Fruit fly (Drosophila melanogaster) whole organism, embryonic: Measurements from ENCODE around the gene CG5388.
A peak's percentile ranks its signal among the peaks of the same experiment; 100 is the strongest.

ENCODE experiments used
- Atf6 ChIP-seq: fragments of 200-800 bp; sonication (Bioruptor generic); IDR thresholded peaks from 2 replicates; pipeline ENCODE4 v1.3.6; 2022; ENCODE audit warnings: missing biosample characterization, missing genetic modification characterization
- Blimp-1 ChIP-seq: fragments of 200-800 bp; sonication (Bioruptor generic); optimal IDR thresholded peaks from 3 replicates; lab custom pipeline; 2018; ENCODE audit warnings: missing biosample characterization, missing genetic modification characterization, mild to moderate bottlenecking, moderate library complexity, missing genetic modification reagents
- CG10543 ChIP-seq: fragments of 200-800 bp; sonication (Bioruptor generic); optimal IDR thresholded peaks from 3 replicates; lab custom pipeline; 2017; ENCODE audit warnings: missing biosample characterization, mild to moderate bottlenecking, missing genetic modification characterization, moderate library complexity
- CG11247 ChIP-seq: fragments of 200-800 bp; sonication (Bioruptor generic); IDR thresholded peaks from 2 replicates; pipeline ENCODE4 v1.3.6; 2022; ENCODE audit warnings: missing biosample characterization, missing genetic modification characterization
- CG11696 ChIP-seq: fragments of 200-800 bp; sonication (Bioruptor generic); IDR thresholded peaks from 2 replicates; pipeline ENCODE4 v1.3.6; 2022; ENCODE audit warnings: missing biosample characterization, missing genetic modification characterization
- CG12155 ChIP-seq: fragments of 200-800 bp; sonication (Bioruptor generic); optimal IDR thresholded peaks from 3 replicates; lab custom pipeline; 2016; ENCODE audit warnings: missing biosample characterization, missing genetic modification characterization
- CG1233 ChIP-seq: fragments of 200-800 bp; sonication (Bioruptor generic); optimal IDR thresholded peaks from 4 replicates; lab custom pipeline; 2018; ENCODE audit warnings: missing biosample characterization, mild to moderate bottlenecking, missing genetic modification characterization
- CG13296 ChIP-seq: fragments of 200-800 bp; sonication (Bioruptor generic); optimal IDR thresholded peaks from 3 replicates; lab custom pipeline; 2018; ENCODE audit warnings: missing biosample characterization, mild to moderate bottlenecking, missing genetic modification characterization
- CG15011 ChIP-seq: fragments of 200-800 bp; sonication (Bioruptor generic); optimal IDR thresholded peaks from 3 replicates; lab custom pipeline; 2018; ENCODE audit warnings: missing biosample characterization, mild to moderate bottlenecking, missing genetic modification characterization
- CG15514 ChIP-seq: fragments of 200-800 bp; sonication (Bioruptor generic); optimal IDR thresholded peaks from 3 replicates; lab custom pipeline; 2017; ENCODE audit warnings: missing biosample characterization, missing genetic modification characterization, mild to moderate bottlenecking, moderate library complexity, missing genetic modification reagents
- CG16815 ChIP-seq: fragments of 200-800 bp; sonication (Bioruptor generic); optimal IDR thresholded peaks from 3 replicates; lab custom pipeline; 2017; ENCODE audit warnings: missing biosample characterization, mild to moderate bottlenecking, missing genetic modification characterization
- CG2678 ChIP-seq: fragments of 200-800 bp; sonication (Bioruptor generic); optimal IDR thresholded peaks from 3 replicates; lab custom pipeline; 2019; ENCODE audit warnings: missing biosample characterization, mild to moderate bottlenecking, missing genetic modification characterization, moderate library complexity
- CG31441 ChIP-seq: fragments of 200-800 bp; sonication (Bioruptor generic); IDR thresholded peaks from 2 replicates; pipeline ENCODE4 v1.3.6; 2022; ENCODE audit warnings: missing biosample characterization, missing genetic modification characterization
- CG4360 ChIP-seq: fragments of 200-800 bp; sonication (Bioruptor generic); IDR thresholded peaks from 2 replicates; pipeline ENCODE4 v1.3.6; 2022; ENCODE audit warnings: missing biosample characterization, missing genetic modification characterization
- CG4730 ChIP-seq: fragments of 200-800 bp; sonication (Bioruptor generic); IDR thresholded peaks from 2 replicates; pipeline ENCODE4 v1.3.6; 2022; ENCODE audit warnings: missing biosample characterization, missing genetic modification characterization
- CG7839 ChIP-seq: fragments of 200-800 bp; sonication (Bioruptor generic); optimal IDR thresholded peaks from 3 replicates; lab custom pipeline; 2018; ENCODE audit warnings: missing biosample characterization, mild to moderate bottlenecking, missing genetic modification characterization, moderate library complexity
- CG7987 ChIP-seq: fragments of 200-800 bp; sonication (Bioruptor generic); optimal IDR thresholded peaks from 2 replicates; lab custom pipeline; 2018; ENCODE audit warnings: missing biosample characterization, mild to moderate bottlenecking, missing genetic modification characterization, moderate library complexity
- CG8089 ChIP-seq: fragments of 200-800 bp; sonication (Bioruptor generic); optimal IDR thresholded peaks from 3 replicates; lab custom pipeline; 2016; ENCODE audit warnings: missing biosample characterization, missing genetic modification characterization
- CG8765 ChIP-seq: fragments of 200-800 bp; sonication (Bioruptor generic); IDR thresholded peaks from 2 replicates; pipeline ENCODE4 v1.3.6; 2022; ENCODE audit warnings: missing biosample characterization, missing genetic modification characterization
- CG9437 ChIP-seq: fragments of 200-800 bp; sonication (Bioruptor generic); optimal IDR thresholded peaks from 2 replicates; lab custom pipeline; 2018; ENCODE audit warnings: missing biosample characterization, mild to moderate bottlenecking, missing genetic modification characterization
- CoRest ChIP-seq: fragments of 200-800 bp; sonication (Bioruptor generic); optimal IDR thresholded peaks from 3 replicates; lab custom pipeline; 2018; ENCODE audit warnings: missing biosample characterization, mild to moderate bottlenecking, missing genetic modification characterization, moderate library complexity
- Dek ChIP-seq: fragments of 200-800 bp; sonication (Bioruptor generic); optimal IDR thresholded peaks from 3 replicates; lab custom pipeline; 2019; ENCODE audit warnings: missing biosample characterization, mild to moderate bottlenecking, missing genetic modification characterization, moderate library complexity
- Eip74EF ChIP-seq, 2 experiments: fragments of 200-800 bp in 1 of 2; fragments of >200 bp in 1 of 2; sonication (Bioruptor generic) in 1 of 2; optimal IDR thresholded peaks; 2 replicates each; lab custom pipeline; 2017 to 2019; ENCODE audit warnings: missing biosample characterization in 2 of 2, missing genetic modification characterization in 2 of 2, mild to moderate bottlenecking in 1 of 2, moderate library complexity in 1 of 2
- Ets97D ChIP-seq: fragments of 200-800 bp; sonication (Bioruptor generic); optimal IDR thresholded peaks from 3 replicates; lab custom pipeline; 2016; ENCODE audit warnings: missing biosample characterization, missing genetic modification characterization
- Fer1 ChIP-seq: fragments of 200-800 bp; sonication (Bioruptor generic); optimal IDR thresholded peaks from 2 replicates; lab custom pipeline; 2017; ENCODE audit warnings: missing biosample characterization, mild to moderate bottlenecking, missing genetic modification characterization
- HLH3B ChIP-seq: fragments of 200-800 bp; sonication (Bioruptor generic); IDR thresholded peaks from 2 replicates; pipeline ENCODE4 v1.3.6; 2022; ENCODE audit warnings: missing biosample characterization, missing genetic modification characterization
- HLH4C ChIP-seq: fragments of 200-800 bp; sonication (Bioruptor generic); IDR thresholded peaks from 3 replicates; pipeline ENCODE4 v1.3.6; 2022; ENCODE audit warnings: missing biosample characterization, missing genetic modification characterization; ENCODE audit not compliant: partially characterized antibody
- HLHmδ ChIP-seq: fragments of 200-800 bp; sonication (Bioruptor generic); optimal IDR thresholded peaks from 2 replicates; lab custom pipeline; 2018; ENCODE audit warnings: missing biosample characterization, mild to moderate bottlenecking, missing genetic modification characterization, moderate library complexity
- Hmr ChIP-seq: fragments of 200-800 bp; sonication (Bioruptor generic); optimal IDR thresholded peaks from 3 replicates; lab custom pipeline; 2017; ENCODE audit warnings: mild to moderate bottlenecking, missing biosample characterization, missing genetic modification reagents, missing genetic modification characterization
- Hr78 ChIP-seq, 2 experiments: fragments of 200-800 bp in 1 of 2; fragments of >200 bp in 1 of 2; sonication (Bioruptor generic) in 1 of 2; optimal IDR thresholded peaks; 2 replicates each; lab custom pipeline; 2017 to 2019; ENCODE audit warnings: missing biosample characterization in 2 of 2, missing genetic modification characterization in 2 of 2, mild to moderate bottlenecking in 1 of 2, moderate library complexity in 1 of 2
- Mrtf ChIP-seq: fragments of 200-800 bp; sonication (Bioruptor generic); IDR thresholded peaks from 3 replicates; pipeline ENCODE4 v1.3.6; 2022; ENCODE audit warnings: missing biosample characterization, missing genetic modification characterization
- NC2β ChIP-seq: fragments of 200-800 bp; sonication (Bioruptor generic); optimal IDR thresholded peaks from 2 replicates; lab custom pipeline; 2016; ENCODE audit warnings: missing biosample characterization, missing genetic modification characterization
- Oli ChIP-seq: fragments of 200-800 bp; sonication (Bioruptor generic); optimal IDR thresholded peaks from 2 replicates; lab custom pipeline; 2018; ENCODE audit warnings: missing biosample characterization, mild to moderate bottlenecking, missing genetic modification characterization, moderate library complexity
- Trl ChIP-seq, 3 experiments: fragments of >200 bp in 2 of 3; fragments of 200-800 bp in 1 of 3; sonication (Bioruptor generic) in 1 of 3; optimal IDR thresholded peaks; 2 replicates in 1 of 3; 3 replicates in 2 of 3; lab custom pipeline; 2016 to 2017; ENCODE audit warnings: missing biosample characterization in 1 of 3, missing genetic modification characterization in 1 of 3
- ac ChIP-seq: fragments of 200-800 bp; sonication (Bioruptor generic); optimal IDR thresholded peaks from 3 replicates; lab custom pipeline; 2017; ENCODE audit warnings: missing biosample characterization, mild to moderate bottlenecking, missing genetic modification characterization
- amos ChIP-seq: fragments of 200-800 bp; sonication (Bioruptor generic); IDR thresholded peaks from 2 replicates; pipeline ENCODE4 v1.3.6; 2022; ENCODE audit warnings: missing biosample characterization, missing genetic modification characterization; ENCODE audit not compliant: partially characterized antibody
- ewg ChIP-seq: fragments of 200-800 bp; sonication (Bioruptor generic); optimal IDR thresholded peaks from 3 replicates; lab custom pipeline; 2017; ENCODE audit warnings: mild to moderate bottlenecking, missing biosample characterization, missing genetic modification reagents, missing genetic modification characterization
- hbn ChIP-seq: fragments of 200-800 bp; sonication (Bioruptor generic); IDR thresholded peaks from 2 replicates; pipeline ENCODE4 v1.3.6; 2022; ENCODE audit warnings: missing biosample characterization, missing genetic modification characterization; ENCODE audit not compliant: partially characterized antibody
- lab ChIP-seq: fragments of 200-800 bp; sonication (Bioruptor generic); optimal IDR thresholded peaks from 3 replicates; lab custom pipeline; 2017; ENCODE audit warnings: missing biosample characterization, missing genetic modification characterization, mild to moderate bottlenecking, moderate library complexity, missing genetic modification reagents
- mld ChIP-seq: fragments of 200-800 bp; sonication (Bioruptor generic); IDR thresholded peaks from 3 replicates; pipeline ENCODE4 v1.3.6; 2022; ENCODE audit warnings: missing biosample characterization, missing genetic modification characterization; ENCODE audit not compliant: partially characterized antibody
- nmo ChIP-seq: fragments of 200-800 bp; sonication (Bioruptor generic); optimal IDR thresholded peaks from 2 replicates; lab custom pipeline; 2018; ENCODE audit warnings: missing biosample characterization, mild to moderate bottlenecking, missing genetic modification characterization, moderate library complexity
- peb ChIP-seq: fragments of 200-800 bp; sonication (Bioruptor generic); IDR thresholded peaks from 2 replicates; pipeline ENCODE4 v1.3.6; 2022; ENCODE audit warnings: missing biosample characterization, missing genetic modification characterization
- psq ChIP-seq: fragments of 200-800 bp; sonication (Bioruptor generic); optimal IDR thresholded peaks from 2 replicates; lab custom pipeline; 2017; ENCODE audit warnings: missing biosample characterization, missing genetic modification characterization
- sna ChIP-seq: fragments of 200-800 bp; sonication (Bioruptor generic); IDR thresholded peaks from 2 replicates; pipeline ENCODE4 v1.3.6; 2022; ENCODE audit warnings: missing biosample characterization, missing genetic modification characterization; ENCODE audit not compliant: partially characterized antibody
- stwl ChIP-seq: fragments of 200-800 bp; sonication (Bioruptor generic); optimal IDR thresholded peaks from 3 replicates; lab custom pipeline; 2018; ENCODE audit warnings: missing biosample characterization, mild to moderate bottlenecking, missing genetic modification characterization, moderate library complexity
- sug ChIP-seq: fragments of 200-800 bp; optimal IDR thresholded peaks from 2 replicates; lab custom pipeline; 2019; ENCODE audit warnings: missing biosample characterization, mild to moderate bottlenecking, missing genetic modification characterization, moderate library complexity
- tap ChIP-seq: fragments of 200-800 bp; optimal IDR thresholded peaks from 3 replicates; lab custom pipeline; 2019; ENCODE audit warnings: missing biosample characterization, mild to moderate bottlenecking, missing genetic modification characterization, moderate library complexity

The CG5388 gene

dm6 chr3R:22368777-22369214 is 28.7 kb upstream of the CG5388 start (continued):
- TF ChIP-seq CG15514 (GFP tag; lab: Kevin White, UChicago) = peak; percentile 48
- peak in 1 of 2 experiments; percentile 9 for TF ChIP-seq Eip74EF (GFP tag; optimal IDR thresholded peaks at IDR 0.05; lab: Kevin White, UChicago)
- 0 out of 2 replicates have a peak, but pooled peaks have one; percentile 39 for TF ChIP-seq peb
- peak; percentile 49 for TF ChIP-seq Dek (tag; lab: Kevin White, UChicago)
- TF ChIP-seq tap = no peak
- no peak for TF ChIP-seq Ets97D
- TF ChIP-seq NC2β (GFP tag; lab: Kevin White, UChicago) = no peak
- no peak for TF ChIP-seq stwl (tag; lab: Kevin White, UChicago)
- TF ChIP-seq CoRest (tag; lab: Kevin White, UChicago) = peak; percentile 67
- peak; percentile 79 for TF ChIP-seq CG2678 (tag; lab: Kevin White, UChicago)
- TF ChIP-seq hbn = no peak
- TF ChIP-seq CG16815 (GFP tag; lab: Kevin White, UChicago) = peak; percentile 47
- peak; percentile 57 for TF ChIP-seq CG15011 (GFP tag; lab: Kevin White, UChicago)
- TF ChIP-seq Mrtf (GFP tag; lab: Robert Waterston, UW) = peak; percentile 55; the same call in 2 of the 3 replicates
- TF ChIP-seq Atf6 (GFP tag; lab: Robert Waterston, UW) = peak; percentile 91
- peak; percentile 54; the same call in 1 of the 2 replicates for TF ChIP-seq CG11247
- peak; percentile 85 for TF ChIP-seq Hmr
- TF ChIP-seq HLH3B = peak; percentile 83
- TF ChIP-seq lab = peak; percentile 85
- TF ChIP-seq CG12155 (GFP tag; lab: Kevin White, UChicago) = peak; percentile 44

- TF ChIP-seq CG8765 (GFP tag; lab: Robert Waterston, UW) (no peak), sug (tag; lab: Kevin White, UChicago) (no peak), CG9437 (no peak), CG7987 (peak; percentile 98), CG1233 (GFP tag; lab: Kevin White, UChicago) (no peak), sna (GFP tag; lab: Robert Waterston, UW) (peak; percentile 72), CG4360 (0 out of 2 replicates have a peak, but pooled peaks have one; percentile 9), CG4730 (GFP tag; lab: Robert Waterston, UW) (0 out of 2 replicates have a peak, but pooled peaks have one; percentile 15), CG8089 (GFP tag; lab: Kevin White, UChicago) (no peak), CG11696 (GFP tag; lab: Robert Waterston, UW) (no peak), Atf6 (GFP tag; lab: Robert Waterston, UW) (no peak), ac (GFP tag; lab: Kevin White, UChicago) (no peak), CG7839 (tag; lab: Kevin White, UChicago) (no peak), Oli (tag; lab: Kevin White, UChicago) (no peak), CG31441 (GFP tag; lab: Robert Waterston, UW) (peak; percentile 35), amos (GFP tag; lab: Robert Waterston, UW) (peak; percentile 38; the same call in 1 of the 2 replicates), nmo (no peak), HLHmδ (GFP tag; lab: Kevin White, UChicago) (no peak), mld (GFP tag; lab: Robert Waterston, UW) (0 out of 3 replicates have a peak, but pooled peaks have one; percentile 11), HLH4C (GFP tag; lab: Robert Waterston, UW) (peak; percentile 37; the same call in 2 of the 3 replicates), CG10543 (GFP tag; lab: Kevin White, UChicago) (no peak), Trl (optimal IDR thresholded peaks at IDR 0.05; lab: Kevin White, UChicago) (peak in 1 of 2 experiments; percentile 7), Trl (GFP tag; optimal IDR thresholded peaks at IDR 0.05; lab: Kevin White, UChicago) (no peak), psq (GFP tag; lab: Kevin White, UChicago) (no peak), ewg (GFP tag; lab: Kevin White, UChicago) (peak; percentile 92), CG13296 (GFP tag; lab: Kevin White, UChicago) (no peak), Hr78 (GFP tag; optimal IDR thresholded peaks at IDR 0.05; lab: Kevin White, UChicago) (no peak), Blimp-1 (peak; percentile 96), Fer1 (no peak)
Measured at dm6 chr3R:22368077-22368776, 28.1 kb upstream of the CG5388 start.
